Worm (Caenorhabditis elegans) whole organism, L3 larva: ENCODE results near the gene pals-24.
"Not testable (repeated sequence)": the region's sequence is repeated elsewhere in the genome, so short reads cannot be mapped to it uniquely, and the experiment has no call there.

Experiments
- R02D3.7 ChIP-seq: fragments of 150-350 bp; optimal IDR thresholded peaks from 2 replicates; lab custom pipeline; 2014; ENCODE audit warnings: missing biosample characterization, missing genetic modification characterization
- ZK546.5 ChIP-seq: sonication (generic microtip); optimal IDR thresholded peaks from 2 replicates; lab custom pipeline; 2017; ENCODE audit warnings: missing biosample characterization, missing genetic modification characterization
- ama-1 ChIP-seq: fragments of 150-350 bp; optimal IDR thresholded peaks from 2 replicates; lab custom pipeline; 2018
- ceh-16 ChIP-seq: sonication (generic microtip); optimal IDR thresholded peaks from 2 replicates; lab custom pipeline; 2017; ENCODE audit warnings: missing biosample characterization, missing genetic modification characterization
- ceh-28 ChIP-seq: fragments of 150-350 bp; optimal IDR thresholded peaks from 2 replicates; lab custom pipeline; 2014; ENCODE audit warnings: missing biosample characterization, missing genetic modification reagents, missing genetic modification characterization
- ceh-82 ChIP-seq: fragments of 150-350 bp; optimal IDR thresholded peaks from 2 replicates; lab custom pipeline; 2014; ENCODE audit warnings: missing biosample characterization, missing genetic modification characterization
- ceh-9 ChIP-seq: sonication (generic microtip); optimal IDR thresholded peaks from 2 replicates; lab custom pipeline; 2018; ENCODE audit warnings: missing biosample characterization, missing genetic modification characterization
- daf-12 ChIP-seq: fragments of 150-350 bp; optimal IDR thresholded peaks from 2 replicates; lab custom pipeline; 2014; ENCODE audit warnings: missing biosample characterization, missing genetic modification reagents, missing genetic modification characterization
- egl-5 ChIP-seq: fragments of 150-350 bp; optimal IDR thresholded peaks from 2 replicates; lab custom pipeline; 2017; ENCODE audit warnings: missing biosample characterization, missing genetic modification reagents, missing genetic modification characterization, inconsistent platforms
- elt-2 ChIP-seq: sonication (generic microtip); optimal IDR thresholded peaks from 2 replicates; lab custom pipeline; 2016; ENCODE audit warnings: missing genetic modification reagents, mild to moderate bottlenecking, missing genetic modification characterization, missing compliant biosample characterization
- elt-3 ChIP-seq, 3 experiments: fragments of 150-350 bp in 1 of 3; sonication (generic microtip) in 2 of 3; optimal IDR thresholded peaks; 2 replicates in 2 of 3; 4 replicates in 1 of 3; lab custom pipeline; 2014 to 2017; ENCODE audit warnings: missing biosample characterization in 3 of 3, missing genetic modification characterization in 3 of 3
- eor-1 ChIP-seq, 2 experiments: fragments of 150-350 bp; optimal IDR thresholded peaks; 2 replicates each; lab custom pipeline; 2014 to 2018; ENCODE audit warnings: missing biosample characterization in 2 of 2, missing genetic modification characterization in 2 of 2
- fkh-10 ChIP-seq: sonication (generic microtip); optimal IDR thresholded peaks from 2 replicates; lab custom pipeline; 2017; ENCODE audit warnings: missing biosample characterization, missing genetic modification reagents, missing genetic modification characterization
- fkh-2 ChIP-seq: fragments of 150-350 bp; optimal IDR thresholded peaks from 2 replicates; lab custom pipeline; 2014; ENCODE audit warnings: missing biosample characterization, missing genetic modification reagents, missing genetic modification characterization
- fos-1 ChIP-seq: fragments of 150-350 bp; optimal IDR thresholded peaks from 2 replicates; lab custom pipeline; 2014; ENCODE audit warnings: missing biosample characterization, missing genetic modification characterization
- jun-1 ChIP-seq: fragments of 150-350 bp; optimal IDR thresholded peaks from 2 replicates; lab custom pipeline; 2014; ENCODE audit warnings: missing biosample characterization, missing genetic modification reagents, missing genetic modification characterization
- lin-15B ChIP-seq: fragments of 150-350 bp; optimal IDR thresholded peaks from 2 replicates; lab custom pipeline; 2014; ENCODE audit warnings: missing biosample characterization, missing genetic modification characterization
- lin-39 ChIP-seq: fragments of 150-350 bp; optimal IDR thresholded peaks from 2 replicates; lab custom pipeline; 2018; ENCODE audit warnings: missing biosample characterization, missing genetic modification reagents, missing genetic modification characterization
- lsy-12 ChIP-seq: sonication (generic microtip); optimal IDR thresholded peaks from 2 replicates; lab custom pipeline; 2016; ENCODE audit warnings: mild to moderate bottlenecking, missing genetic modification characterization, missing compliant biosample characterization
- mdl-1 ChIP-seq: fragments of 150-350 bp; optimal IDR thresholded peaks from 2 replicates; lab custom pipeline; 2014; ENCODE audit warnings: missing biosample characterization, missing genetic modification characterization
- nhr-25 ChIP-seq: sonication (generic microtip); optimal IDR thresholded peaks from 2 replicates; lab custom pipeline; 2017; ENCODE audit warnings: missing biosample characterization, missing genetic modification characterization
- nhr-43 ChIP-seq: sonication (generic microtip); optimal IDR thresholded peaks from 2 replicates; lab custom pipeline; 2016; ENCODE audit warnings: mild to moderate bottlenecking, missing genetic modification characterization, missing compliant biosample characterization; ENCODE audit not compliant: poor library complexity, severe bottlenecking
- nhr-67 ChIP-seq: fragments of 150-350 bp; optimal IDR thresholded peaks from 2 replicates; lab custom pipeline; 2014; ENCODE audit warnings: missing biosample characterization, missing genetic modification characterization
- nhr-76 ChIP-seq: fragments of 150-350 bp; sonication (generic microtip); optimal IDR thresholded peaks from 5 replicates; lab custom pipeline; 2014; ENCODE audit warnings: missing biosample characterization, missing genetic modification characterization
- pqm-1 ChIP-seq: fragments of 150-350 bp; optimal IDR thresholded peaks from 2 replicates; lab custom pipeline; 2017; ENCODE audit warnings: missing biosample characterization, missing genetic modification characterization, inconsistent platforms
- sea-2 ChIP-seq: fragments of 150-350 bp; sonication (generic microtip); optimal IDR thresholded peaks from 4 replicates; lab custom pipeline; 2014; ENCODE audit warnings: missing biosample characterization, missing genetic modification reagents, missing genetic modification characterization
- skn-1 ChIP-seq: fragments of 150-350 bp; optimal IDR thresholded peaks from 2 replicates; lab custom pipeline; 2014; ENCODE audit warnings: missing biosample characterization, missing genetic modification characterization
- snpc-4 ChIP-seq: fragments of 150-350 bp; optimal IDR thresholded peaks from 2 replicates; lab custom pipeline; 2014; ENCODE audit warnings: missing biosample characterization, missing genetic modification characterization
- tbx-2 ChIP-seq: sonication (generic microtip); optimal IDR thresholded peaks from 2 replicates; lab custom pipeline; 2016; ENCODE audit warnings: mild to moderate bottlenecking, missing genetic modification characterization, missing compliant biosample characterization
- unc-39 ChIP-seq: sonication (generic microtip); optimal IDR thresholded peaks from 4 replicates; lab custom pipeline; 2017; ENCODE audit warnings: missing biosample characterization, missing genetic modification characterization
- zag-1 ChIP-seq: fragments of 150-350 bp; optimal IDR thresholded peaks from 2 replicates; lab custom pipeline; 2014; ENCODE audit warnings: missing biosample characterization, missing genetic modification characterization
- ztf-11 ChIP-seq: fragments of 150-350 bp; optimal IDR thresholded peaks from 2 replicates; lab custom pipeline; 2014; ENCODE audit warnings: missing biosample characterization, missing genetic modification characterization
- ztf-4 ChIP-seq: fragments of 150-350 bp; optimal IDR thresholded peaks from 2 replicates; lab custom pipeline; 2014; ENCODE audit warnings: missing biosample characterization, missing genetic modification characterization

Gene pals-24

ce11 chrIII:98822-99221 lies 21.4 kb upstream of the pals-24 start, which contains the start of gene C29F9.9:
Gene C29F9.9, minus strand, starts transcription at chrIII:98922.
- not testable (repeated sequence) for TF ChIP-seq pqm-1 (tag; lab: Kevin White, UChicago); ZK546.5 (tag; lab: Kevin White, UChicago); elt-3 (tag; optimal IDR thresholded peaks at IDR 0.05; lab: Kevin White, UChicago)

DNA sequence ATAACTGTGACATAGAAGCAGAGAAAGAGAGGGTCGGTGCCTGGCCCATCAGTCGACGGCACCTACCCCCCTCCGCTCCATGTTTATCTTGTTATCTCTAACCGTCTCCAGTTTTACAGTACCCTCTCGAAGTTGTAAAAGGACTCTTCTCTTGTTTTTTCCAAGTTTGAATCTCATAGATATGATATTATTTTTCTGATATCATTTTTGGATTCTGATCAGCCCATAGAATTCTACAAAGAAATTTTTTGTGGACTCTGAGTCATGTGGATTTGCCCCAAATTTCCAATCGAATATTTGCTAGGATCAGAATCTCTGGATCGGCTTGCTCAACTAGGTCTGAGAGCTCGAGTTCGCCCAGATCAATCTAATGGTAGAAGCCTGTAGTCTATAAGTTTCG lies 5.6 kb upstream of the pals-24 start, which contains the start of gene C29F9.6:
TSS of gene C29F9.6 (plus strand) at position 301 of the 400 bp plus-strand sequence.
- TF ChIP-seq unc-39 (tag; lab: Kevin White, UChicago) = no peak
- TF ChIP-seq ztf-11 (tag; lab: Kevin White, UChicago) = no peak
- TF ChIP-seq R02D3.7 = no peak
- no peak for TF ChIP-seq nhr-76 (tag; lab: Kevin White, UChicago)
- no peak for TF ChIP-seq nhr-43 (tag; lab: Kevin White, UChicago)
- TF ChIP-seq egl-5 (tag; lab: Kevin White, UChicago) = no peak
- no peak for TF ChIP-seq tbx-2 (tag; lab: Kevin White, UChicago)
- TF ChIP-seq ztf-4 (tag; lab: Kevin White, UChicago) = no peak
- TF ChIP-seq snpc-4 (tag; lab: Kevin White, UChicago) = no peak
- TF ChIP-seq ceh-16 = no peak
- no peak for TF ChIP-seq fos-1 (tag; lab: Kevin White, UChicago)
- no peak for TF ChIP-seq ama-1 (lab: Kevin White, UChicago)
- TF ChIP-seq, all 47 proteins: peak for 0

ce11 chrIII:117210-117609 lies 3.0 kb upstream of the pals-24 start, which contains the start of gene C29F9.5:
Gene C29F9.5, plus strand, starts transcription at chrIII:117510.
- no peak for TF ChIP-seq fkh-2
- no peak for TF ChIP-seq nhr-25

DNA sequence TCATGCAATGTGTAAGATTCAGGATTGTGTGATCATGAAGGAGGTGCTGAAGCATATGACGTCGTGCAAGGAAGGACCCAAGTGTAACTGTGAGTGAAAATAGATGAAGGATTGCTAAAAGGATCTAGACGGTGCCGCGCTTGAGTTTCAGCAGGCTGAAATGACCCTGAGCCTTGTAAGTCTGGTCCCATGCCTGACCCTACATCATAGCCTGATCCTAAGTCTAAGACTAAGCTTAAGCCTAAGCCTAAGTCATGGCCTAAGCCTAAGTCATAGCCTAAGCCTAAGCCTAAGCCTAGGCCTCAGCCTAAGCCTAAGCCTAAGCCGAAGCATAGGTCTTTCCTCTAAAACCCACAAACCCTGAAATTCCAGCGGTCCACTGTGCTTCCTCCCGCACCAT lies 2.4 kb upstream of the pals-24 start:
- TF ChIP-seq fkh-10 (GFP tag; lab: Kevin White, UChicago) (no peak), ceh-9 (tag; lab: Kevin White, UChicago) (no peak), daf-12 (tag; lab: Kevin White, UChicago) (no peak), unc-39 (tag; lab: Kevin White, UChicago) (no peak), sea-2 (no peak), ZK546.5 (tag; lab: Kevin White, UChicago) (no peak), ceh-16 (no peak), snpc-4 (tag; lab: Kevin White, UChicago) (no peak), mdl-1 (tag; lab: Kevin White, UChicago) (no peak), nhr-67 (tag; lab: Kevin White, UChicago) (no peak), zag-1 (tag; lab: Kevin White, UChicago) (no peak), ceh-82 (tag; lab: Kevin White, UChicago) (no peak), lsy-12 (no peak), eor-1 (tag; optimal IDR thresholded peaks at IDR 0.05; lab: Kevin White, UChicago) (no peak), R02D3.7 (no peak), elt-2 (tag; lab: Kevin White, UChicago) (no peak), elt-3 (tag; optimal IDR thresholded peaks at IDR 0.05; lab: Kevin White, UChicago) (no peak), lin-39 (no peak), jun-1 (tag; lab: Kevin White, UChicago) (no peak)
- TF ChIP-seq, all 47 proteins: peak for 0

- TF ChIP-seq nhr-25; fos-1 (tag; lab: Kevin White, UChicago); ceh-82 (tag; lab: Kevin White, UChicago): not testable (repeated sequence)
Measured at ce11 chrIII:121983-122449, 1.8 kb downstream of the pals-24 start, which contains the start of gene C29F9.12. Gene C29F9.12, minus strand, starts transcription at chrIII:122033.

DNA sequence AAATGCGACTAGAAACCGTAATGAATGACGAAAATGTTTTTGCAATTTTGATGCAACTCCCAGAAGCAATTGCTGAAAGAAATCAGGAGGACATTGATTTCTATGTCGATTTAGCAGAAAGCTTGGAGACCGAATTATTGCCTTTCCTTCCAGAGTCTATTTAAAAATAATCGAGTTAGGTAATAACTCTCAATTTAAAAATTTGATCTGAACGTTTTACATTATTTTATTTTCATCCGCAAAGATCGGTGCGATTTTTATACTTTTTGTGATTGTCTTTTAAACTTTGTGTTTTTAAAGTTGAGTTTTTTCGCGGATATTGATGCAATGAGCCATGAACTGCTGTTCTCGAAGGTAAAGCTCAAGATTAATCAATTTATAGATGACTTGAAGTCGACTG lies 4.2 kb downstream of the pals-24 start, which contains the start of gene pals-23:
TSS of gene pals-23 (plus strand) at position 301 of the 400 bp plus-strand sequence.
- TF ChIP-seq daf-12 (tag; lab: Kevin White, UChicago) (no peak), skn-1 (tag; lab: Kevin White, UChicago) (no peak), lsy-12 (no peak), tbx-2 (tag; lab: Kevin White, UChicago) (no peak), nhr-76 (tag; lab: Kevin White, UChicago) (no peak), lin-15B (tag; lab: Kevin White, UChicago) (no peak), fos-1 (tag; lab: Kevin White, UChicago) (no peak), sea-2 (no peak), ceh-28 (no peak), mdl-1 (tag; lab: Kevin White, UChicago) (no peak)
